Fruit fly (Drosophila melanogaster): ENCODE results near the gene CG8838.

The CG8838 gene

DNA sequence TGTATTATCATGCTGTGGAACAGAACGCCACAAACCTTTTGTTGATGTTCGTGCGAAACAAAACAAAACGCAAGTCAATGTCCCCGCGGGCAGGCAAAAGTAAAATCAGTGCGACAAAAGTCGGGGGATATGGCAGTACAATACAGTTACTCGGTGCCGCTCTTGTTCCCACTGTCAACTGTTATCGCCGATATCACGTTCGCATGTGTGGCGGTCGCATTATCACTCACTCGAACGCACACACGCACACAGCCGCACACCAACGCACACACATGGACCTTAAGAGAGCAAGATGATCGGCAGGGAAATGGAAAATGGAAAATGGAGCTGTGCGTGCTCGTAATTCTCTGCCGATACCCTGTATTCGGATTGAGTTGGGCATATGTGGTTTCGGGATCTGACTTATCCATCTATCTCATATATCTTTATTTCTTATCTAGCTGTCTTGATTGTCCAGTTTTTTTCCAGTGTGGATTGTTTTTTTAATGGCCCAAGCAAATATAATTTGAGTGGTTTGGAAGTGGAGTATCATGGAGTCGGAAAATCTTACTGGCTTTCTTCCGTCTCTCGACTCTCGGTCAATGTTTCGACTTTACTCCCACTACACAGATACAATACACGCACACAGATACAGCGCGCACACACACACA, 18.8 kb upstream of the CG8838 start (continued):
- TF ChIP-seq CG8281 (tag; optimal IDR thresholded peaks at IDR 0.05) (peak; percentile 38), CG2120 (GFP tag; optimal IDR thresholded peaks at IDR 0.05) (no peak), E2f2 (GFP tag; IDR thresholded peaks at IDR 0.05) (peak; percentile 19; the same call in 1 of the 2 replicates), kay (GFP tag; optimal IDR thresholded peaks at IDR 0.05) (peak; percentile 68), mam (GFP tag; optimal IDR thresholded peaks at IDR 0.05) (peak; percentile 73), CG14441 (GFP tag; IDR thresholded peaks at IDR 0.05) (0 out of 2 replicates have a peak, but pooled peaks have one; percentile 51), CG8944 (GFP tag; optimal IDR thresholded peaks at IDR 0.05) (peak; percentile 93), br (optimal IDR thresholded peaks at IDR 0.05) (no peak), sima (GFP tag; optimal IDR thresholded peaks at IDR 0.05) (peak; percentile 35), Hr39 (optimal IDR thresholded peaks at IDR 0.05) (no peak), Dfd (GFP tag; optimal IDR thresholded peaks at IDR 0.05) (no peak), ATbp (GFP tag; optimal IDR thresholded peaks at IDR 0.05) (peak; percentile 91), bsh (GFP tag; optimal IDR thresholded peaks at IDR 0.05) (peak; percentile 68 to 96), luna (GFP tag; optimal IDR thresholded peaks at IDR 0.05) (no peak), Myb (GFP tag; optimal IDR thresholded peaks at IDR 0.05) (peak; percentile 53), CG14860 (GFP tag; IDR thresholded peaks at IDR 0.05; ENCODE audit: partially characterized antibody) (no peak), trem (tag; optimal IDR thresholded peaks at IDR 0.05) (peak; percentile 85), CG17385 (GFP tag; optimal IDR thresholded peaks at IDR 0.05) (peak; percentile 66), Chrac-16 (GFP tag; optimal IDR thresholded peaks at IDR 0.05) (peak; percentile 86), CG14965 (GFP tag; optimal IDR thresholded peaks at IDR 0.05; ENCODE audit: borderline replicate concordance) (peak; percentile 7), CG4282 (GFP tag; optimal IDR thresholded peaks at IDR 0.05) (peak; percentile 45), CG2202 (tag; optimal IDR thresholded peaks at IDR 0.05) (peak; percentile 84), ci (GFP tag; IDR thresholded peaks at IDR 0.05) (peak; percentile 94), slp2 (GFP tag; optimal IDR thresholded peaks at IDR 0.05) (peak; percentile 88), ind (GFP tag; optimal IDR thresholded peaks at IDR 0.05) (peak; percentile 78), Elba2 (GFP tag; optimal IDR thresholded peaks at IDR 0.05) (no peak), CG11695 (GFP tag; IDR thresholded peaks at IDR 0.05) (peak; percentile 57; the same call in 1 of the 3 replicates), hbn (GFP tag; IDR thresholded peaks at IDR 0.05; ENCODE audit: partially characterized antibody) (no peak), sd (tag; optimal IDR thresholded peaks at IDR 0.05) (no peak), z (GFP tag; IDR thresholded peaks at IDR 0.05) (peak; percentile 89), sens-2 (GFP tag; IDR thresholded peaks at IDR 0.05) (peak; percentile 42; the same call in 1 of the 2 replicates), D (optimal IDR thresholded peaks at IDR 0.05) (no peak), D (GFP tag; optimal IDR thresholded peaks at IDR 0.05) (peak; percentile 92), CG15011 (GFP tag; optimal IDR thresholded peaks at IDR 0.05) (no peak), B-H2 (GFP tag; optimal IDR thresholded peaks at IDR 0.05) (no peak), lov (optimal IDR thresholded peaks at IDR 0.05) (no peak), lov (GFP tag; IDR thresholded peaks at IDR 0.05) (peak; percentile 73; the same call in 1 of the 3 replicates), D19A (tag; optimal IDR thresholded peaks at IDR 0.05) (peak; percentile 73), slbo (GFP tag; IDR thresholded peaks at IDR 0.05) (no peak), CG42726 (GFP tag; IDR thresholded peaks at IDR 0.05; ENCODE audit: partially characterized antibody) (no peak), gfzf (GFP tag; optimal IDR thresholded peaks at IDR 0.05) (no peak), Dbx (GFP tag; IDR thresholded peaks at IDR 0.05) (no peak), amos (GFP tag; IDR thresholded peaks at IDR 0.05; ENCODE audit: partially characterized antibody) (no peak), CG13775 (GFP tag; optimal IDR thresholded peaks at IDR 0.05) (peak; percentile 25), Gug (GFP tag; IDR thresholded peaks at IDR 0.05) (peak; percentile 75; the same call in 3 of the 4 replicates), CG10274 (GFP tag; optimal IDR thresholded peaks at IDR 0.05) (no peak), HmgZ (tag; optimal IDR thresholded peaks at IDR 0.05) (peak; percentile 9), bowl (GFP tag; IDR thresholded peaks at IDR 0.05) (no peak), tup (GFP tag; optimal IDR thresholded peaks at IDR 0.05) (peak; percentile 58), CG5953 (GFP tag; IDR thresholded peaks at IDR 0.05) (peak; percentile 67), ato (GFP tag; IDR thresholded peaks at IDR 0.05; ENCODE audit: partially characterized antibody) (no peak)

Measured in whole organism, embryonic.